Worm (Caenorhabditis elegans) whole organism, L3 larva: ENCODE measurements around the gene tpi-1.

Source experiments
- ceh-9 ChIP-seq: sonication (generic microtip); optimal IDR thresholded peaks from 2 replicates; lab custom pipeline; 2018; ENCODE audit warnings: missing biosample characterization, missing genetic modification characterization
- ztf-11 ChIP-seq: fragments of 150-350 bp; optimal IDR thresholded peaks from 2 replicates; lab custom pipeline; 2014; ENCODE audit warnings: missing biosample characterization, missing genetic modification characterization

DNA sequence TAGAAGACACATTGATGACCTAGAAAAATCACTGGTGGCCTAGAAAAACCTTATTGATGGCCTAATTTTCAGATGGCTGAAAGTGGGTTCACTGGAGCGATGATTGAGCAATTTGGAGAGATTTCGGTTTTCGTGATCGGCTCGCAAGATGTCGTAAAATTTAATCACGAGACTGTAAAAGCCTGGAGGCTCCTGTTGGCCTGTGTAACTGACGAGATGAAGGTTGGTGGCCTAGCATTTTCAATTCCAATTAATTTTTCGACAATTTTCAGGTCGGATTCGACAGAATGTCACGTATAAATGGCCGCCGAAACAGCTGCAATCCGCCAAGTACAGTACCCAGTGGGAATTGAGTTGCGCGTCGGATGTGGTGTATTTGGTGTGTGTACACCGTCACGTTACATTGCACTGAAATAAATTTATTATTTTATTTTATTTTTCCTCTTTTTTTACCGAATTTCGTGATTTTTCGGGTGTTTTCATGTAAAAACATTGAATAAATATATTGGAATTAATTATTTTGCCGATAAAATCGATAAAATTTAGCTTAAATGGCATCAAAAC is 15.5 kb downstream of the tpi-1 start, which contains the start of gene Y17G7B.12:
- TF ChIP-seq ceh-9 (tag; lab: Kevin White, UChicago) (no peak), ztf-11 (tag; lab: Kevin White, UChicago) (no peak)
